Fruit fly (Drosophila melanogaster) Kc167 (cell line): ENCODE measurements around the gene TwdlK.

Experiments
- Sin3A ChIP-seq: fragments of >200 bp; optimal IDR thresholded peaks from 2 replicates; lab custom pipeline; 2018; ENCODE audit warnings: missing external identifiers
- h ChIP-seq: fragments of >200 bp; optimal IDR thresholded peaks from 3 replicates; lab custom pipeline; 2018; ENCODE audit warnings: missing external identifiers
- insv ChIP-seq: fragments of >200 bp; optimal IDR thresholded peaks from 3 replicates; lab custom pipeline; 2018; ENCODE audit warnings: missing external identifiers
- psq ChIP-seq: fragments of >200 bp; optimal IDR thresholded peaks from 2 replicates; lab custom pipeline; 2017; ENCODE audit warnings: missing external identifiers
- ttk ChIP-seq: sonication (Bioruptor generic); optimal IDR thresholded peaks from 2 replicates; lab custom pipeline; 2017; ENCODE audit warnings: missing external identifiers

DNA sequence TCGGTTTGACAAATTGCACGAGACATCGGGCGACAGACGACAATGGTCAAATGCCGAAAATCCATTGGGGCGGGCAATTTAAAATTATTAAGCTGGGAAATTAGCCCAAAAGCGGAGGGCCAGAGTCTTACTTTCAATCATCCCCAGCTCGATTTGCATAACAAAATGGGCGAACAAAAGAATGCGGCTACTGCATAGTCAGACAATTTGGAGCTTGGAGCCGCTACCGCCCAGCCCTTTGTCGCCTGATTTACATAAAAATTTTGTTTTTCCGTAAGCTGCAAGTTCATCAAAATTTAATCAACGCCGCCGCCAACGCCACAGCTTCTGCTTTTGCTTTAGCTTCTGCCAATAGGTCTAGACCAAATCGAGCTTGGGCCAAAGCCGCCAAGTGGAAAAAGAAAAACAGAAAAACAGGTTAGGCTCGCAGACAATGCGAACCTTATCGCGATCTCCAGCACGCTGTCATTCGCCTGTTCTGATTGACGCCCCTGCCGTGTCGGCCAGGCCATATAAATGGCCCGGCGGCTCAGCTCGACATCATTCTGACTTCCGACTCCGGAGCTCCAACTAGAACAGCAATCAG is 2.9 kb upstream of the TwdlK start, which contains the start of gene TwdlN:
- no peak for TF ChIP-seq h (lab: Kevin White, UChicago)
- TF ChIP-seq insv (lab: Kevin White, UChicago): no peak
- no peak for TF ChIP-seq Sin3A
- no peak for TF ChIP-seq psq (lab: Kevin White, UChicago)
- no peak for TF ChIP-seq ttk (lab: Kevin White, UChicago)
